Worm (Caenorhabditis elegans): Measurements from ENCODE around the gene pqn-18.

pqn-18 gene

DNA sequence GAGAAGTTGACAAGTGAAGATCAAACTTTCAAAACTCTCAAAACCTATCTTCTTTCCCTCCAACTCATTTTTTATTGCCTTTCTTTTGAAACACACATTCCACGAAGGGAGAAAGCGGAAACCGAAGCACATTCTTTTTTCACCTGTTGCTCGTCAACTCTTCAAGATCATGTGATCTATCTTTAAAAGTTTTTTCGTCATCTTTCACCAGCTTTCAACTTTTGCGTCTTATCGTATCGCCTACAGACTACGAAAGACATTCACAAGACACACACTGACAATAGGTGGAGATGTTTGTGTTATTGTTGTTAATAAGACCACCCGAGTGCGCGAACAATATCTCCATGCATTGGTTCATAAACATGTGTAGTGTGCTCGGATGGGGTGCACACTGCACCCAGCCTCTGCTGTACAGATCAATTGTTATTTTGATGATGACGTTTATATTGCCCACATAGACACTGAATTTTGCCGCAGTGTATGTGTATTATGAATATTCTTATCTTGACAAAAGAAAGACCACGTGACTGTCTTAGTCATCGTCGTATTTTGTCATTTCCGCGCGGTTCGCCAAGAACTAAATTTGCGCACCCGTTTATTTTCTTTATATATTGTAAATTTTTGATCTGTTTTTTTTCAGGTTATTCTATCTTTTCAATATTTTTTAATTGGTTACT is 33.8 kb upstream of the pqn-18 start:
- no peak for TF ChIP-seq nhr-67 (tag; optimal IDR thresholded peaks at IDR 0.05)
- TF ChIP-seq tbx-2 (tag; optimal IDR thresholded peaks at IDR 0.05), result no peak
- TF ChIP-seq elt-2 (tag; optimal IDR thresholded peaks at IDR 0.05), result peak; percentile 62
- TF ChIP-seq nfya-1 (tag; optimal IDR thresholded peaks at IDR 0.05; ENCODE audit: insufficient read depth), result peak; percentile 3
- TF ChIP-seq jun-1 (tag; optimal IDR thresholded peaks at IDR 0.05), result no peak

DNA sequence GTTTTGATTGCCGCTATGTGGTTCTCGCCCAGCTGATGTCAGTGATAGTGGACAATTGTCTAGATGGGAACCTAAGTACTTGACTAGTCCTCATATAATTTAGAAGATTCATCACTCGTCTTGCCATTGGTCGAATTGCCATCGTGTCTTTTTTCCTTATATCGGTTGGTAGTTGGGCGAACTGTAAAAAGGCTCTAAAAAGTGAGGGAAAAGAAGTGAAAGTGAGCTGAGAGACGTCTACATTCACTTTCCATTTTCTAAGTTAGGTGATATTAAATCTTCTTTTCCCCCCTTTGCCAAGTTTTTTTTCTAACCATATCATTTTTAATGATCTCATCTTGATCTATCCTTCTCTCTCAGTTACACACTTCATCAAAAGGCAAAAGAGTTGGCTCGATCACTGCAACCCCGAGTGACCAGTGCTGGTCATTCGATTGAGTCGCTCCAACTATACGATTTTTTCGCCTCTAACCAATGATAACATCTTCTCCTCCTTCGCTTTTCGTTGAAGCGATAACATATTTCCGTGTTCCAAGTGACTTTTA is 32.8 kb upstream of the pqn-18 start:
- TF ChIP-seq nfya-1 (tag; optimal IDR thresholded peaks at IDR 0.05; ENCODE audit: insufficient read depth) (peak; percentile 5), elt-1 (tag; optimal IDR thresholded peaks at IDR 0.05) (peak; percentile 93), ztf-11 (tag; optimal IDR thresholded peaks at IDR 0.05) (no peak), tbx-2 (tag; optimal IDR thresholded peaks at IDR 0.05) (no peak), elt-2 (tag; optimal IDR thresholded peaks at IDR 0.05) (peak; percentile 31), nhr-25 (tag; optimal IDR thresholded peaks at IDR 0.05) (peak; percentile 62), snpc-4 (tag; optimal IDR thresholded peaks at IDR 0.05) (no peak)

DNA sequence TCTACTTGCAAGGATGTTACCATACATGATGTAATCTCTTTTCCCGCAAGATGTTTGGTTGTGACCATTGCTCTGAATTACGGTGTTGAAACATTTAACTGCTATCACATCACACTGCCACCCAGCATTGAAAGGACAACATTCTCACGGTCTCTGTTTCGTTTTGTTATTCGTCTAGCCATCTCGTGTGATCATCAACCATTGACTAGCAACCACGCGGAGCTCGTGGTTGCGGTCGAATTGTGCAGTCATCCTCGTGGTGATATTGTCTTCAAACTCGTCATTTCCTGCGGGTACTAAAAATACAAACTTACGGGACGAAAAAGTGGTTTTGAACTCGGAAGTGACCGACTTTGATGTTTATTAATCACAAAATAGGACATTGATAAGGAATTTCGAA is 32.0 kb upstream of the pqn-18 start:
- no peak for TF ChIP-seq sea-2 (GFP tag; optimal IDR thresholded peaks at IDR 0.05)
- peak; percentile 50 for TF ChIP-seq elt-2 (tag; optimal IDR thresholded peaks at IDR 0.05)
- TF ChIP-seq jun-1 (tag; optimal IDR thresholded peaks at IDR 0.05), result no peak
- TF ChIP-seq nhr-28 (tag; optimal IDR thresholded peaks at IDR 0.05), result no peak
- peak; percentile 17 for TF ChIP-seq nfya-1 (tag; optimal IDR thresholded peaks at IDR 0.05; ENCODE audit: insufficient read depth)
- TF ChIP-seq pqm-1 (tag; optimal IDR thresholded peaks at IDR 0.05), result peak; percentile 53
- no peak for TF ChIP-seq zag-1 (tag; optimal IDR thresholded peaks at IDR 0.05)

DNA sequence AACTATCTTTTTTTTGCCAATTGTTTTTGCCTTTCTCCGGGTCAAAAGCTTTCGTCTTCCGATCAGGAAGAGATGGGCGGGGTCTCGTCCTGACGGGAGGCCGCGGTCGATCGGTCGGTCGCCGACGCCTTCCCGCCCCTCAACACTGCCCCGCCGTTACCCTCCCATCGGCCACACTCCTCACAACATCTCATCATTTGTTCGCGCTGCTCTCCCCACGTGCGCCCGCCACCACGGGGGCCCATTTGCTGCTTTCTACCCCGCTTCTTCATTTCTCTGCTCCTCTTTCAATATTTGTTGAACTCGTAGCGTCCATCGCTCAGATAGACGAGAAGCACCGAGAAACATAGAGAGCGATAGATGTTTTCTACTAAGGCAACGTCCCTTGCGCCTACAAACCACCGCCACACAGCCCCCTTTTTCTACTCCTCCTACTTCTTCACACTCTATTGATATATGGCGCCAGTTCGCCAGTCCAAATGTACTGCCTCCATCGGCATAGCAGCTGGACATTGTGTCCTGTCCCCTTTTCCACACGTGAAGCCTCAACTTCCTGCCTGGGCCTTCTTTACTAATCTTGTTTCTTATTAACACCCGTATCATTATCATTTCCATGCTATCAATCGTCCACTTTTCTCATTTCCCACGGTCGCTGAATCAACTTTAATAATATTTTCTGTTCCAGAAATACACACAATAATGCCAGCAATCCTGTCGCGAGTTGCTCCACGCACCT is 30.7 kb upstream of the pqn-18 start, which contains the start of gene bcat-1:
Gene bcat-1, plus strand, starts transcription at position 686 of the 736 bp plus-strand sequence.
- no peak for TF ChIP-seq snpc-4 (tag; optimal IDR thresholded peaks at IDR 0.05)
- peak; percentile 76 for TF ChIP-seq nfya-1 (tag; optimal IDR thresholded peaks at IDR 0.05; ENCODE audit: insufficient read depth)
- TF ChIP-seq elt-2 (tag; optimal IDR thresholded peaks at IDR 0.05), result peak; percentile 68
- peak; percentile 50 for TF ChIP-seq nhr-11 (tag; optimal IDR thresholded peaks at IDR 0.05)
- TF ChIP-seq egl-5 (tag; optimal IDR thresholded peaks at IDR 0.05), result peak; percentile 34
- TF ChIP-seq unc-62 (GFP tag; optimal IDR thresholded peaks at IDR 0.05), result peak; percentile 21
- TF ChIP-seq pha-4 (tag; optimal IDR thresholded peaks at IDR 0.05), result peak; percentile 79
- no peak for TF ChIP-seq pqm-1 (tag; optimal IDR thresholded peaks at IDR 0.05)
- TF ChIP-seq nhr-77 (tag; optimal IDR thresholded peaks at IDR 0.05), result no peak
- TF ChIP-seq lin-15B (tag; optimal IDR thresholded peaks at IDR 0.05), result no peak
- no peak for TF ChIP-seq jun-1 (tag; optimal IDR thresholded peaks at IDR 0.05)
- TF ChIP-seq mdl-1 (tag; optimal IDR thresholded peaks at IDR 0.05), result peak; percentile 84
- TF ChIP-seq ztf-4 (tag; optimal IDR thresholded peaks at IDR 0.05), result no peak
- TF ChIP-seq tbx-2 (tag; optimal IDR thresholded peaks at IDR 0.05), result peak; percentile 20
- TF ChIP-seq mml-1 (tag; optimal IDR thresholded peaks at IDR 0.05), result no peak
- TF ChIP-seq ama-1 (optimal IDR thresholded peaks at IDR 0.05), result peak; percentile 43
- no peak for TF ChIP-seq elt-1 (tag; optimal IDR thresholded peaks at IDR 0.05)
- no peak for TF ChIP-seq fos-1 (tag; optimal IDR thresholded peaks at IDR 0.05)
- TF ChIP-seq nhr-43 (tag; optimal IDR thresholded peaks at IDR 0.05; ENCODE audit: poor library complexity, severe bottlenecking), result peak; percentile 3
- TF ChIP-seq hmg-11 (tag; optimal IDR thresholded peaks at IDR 0.05), result peak; percentile 84
- TF ChIP-seq aly-2 (tag; optimal IDR thresholded peaks at IDR 0.05), result no peak
- peak; percentile 84 for TF ChIP-seq lin-39 (tag; optimal IDR thresholded peaks at IDR 0.05)

DNA sequence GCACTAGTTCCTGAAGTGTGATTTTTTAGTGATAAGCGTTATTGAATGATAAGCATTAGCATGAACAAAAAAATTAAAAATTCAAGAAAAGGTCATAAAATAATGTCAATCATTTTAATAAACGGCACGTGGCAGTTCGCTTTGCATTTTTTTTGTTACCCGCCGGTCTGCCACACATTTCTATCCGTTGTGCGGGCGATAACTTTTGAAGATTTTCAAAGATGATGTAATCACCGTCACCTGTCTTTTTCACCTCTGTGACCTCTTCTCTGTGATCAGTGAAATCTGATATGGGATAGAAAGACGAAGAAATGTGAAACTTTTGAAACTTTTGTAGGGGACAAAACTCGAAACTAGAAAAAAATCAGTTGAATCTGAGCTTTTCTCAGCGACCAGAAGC is 29.7 kb upstream of the pqn-18 start:
- TF ChIP-seq lsy-12 (tag; optimal IDR thresholded peaks at IDR 0.05) (no peak), skn-1 (tag; optimal IDR thresholded peaks at IDR 0.05) (no peak), nhr-23 (tag; optimal IDR thresholded peaks at IDR 0.05) (peak; percentile 39), nhr-237 (tag; optimal IDR thresholded peaks at IDR 0.05) (no peak), aly-2 (tag; optimal IDR thresholded peaks at IDR 0.05) (no peak), nhr-11 (tag; optimal IDR thresholded peaks at IDR 0.05) (peak; percentile 13), ceh-28 (tag; optimal IDR thresholded peaks at IDR 0.05) (no peak), eor-1 (tag; optimal IDR thresholded peaks at IDR 0.05) (no peak), egl-27 (tag; optimal IDR thresholded peaks at IDR 0.05) (peak; percentile 18), ztf-4 (tag; optimal IDR thresholded peaks at IDR 0.05) (no peak), fkh-10 (GFP tag; optimal IDR thresholded peaks at IDR 0.05) (no peak), ceh-9 (tag; optimal IDR thresholded peaks at IDR 0.05) (no peak), elt-2 (tag; optimal IDR thresholded peaks at IDR 0.05) (peak; percentile 26), hmg-11 (tag; optimal IDR thresholded peaks at IDR 0.05) (no peak), pqm-1 (tag; optimal IDR thresholded peaks at IDR 0.05) (peak; percentile 30), nhr-76 (tag; optimal IDR thresholded peaks at IDR 0.05) (no peak), lin-39 (tag; optimal IDR thresholded peaks at IDR 0.05) (no peak), nfya-1 (tag; optimal IDR thresholded peaks at IDR 0.05; ENCODE audit: insufficient read depth) (no peak), mdl-1 (tag; optimal IDR thresholded peaks at IDR 0.05) (no peak)

All from whole organism, L3 larva.